Worm (Caenorhabditis elegans) whole organism, young adult: ENCODE measurements around the gene nhr-96.

ENCODE experiments used
- B0035.1 ChIP-seq: sonication (generic microtip); optimal IDR thresholded peaks from 2 replicates; lab custom pipeline; 2016; ENCODE audit warnings: missing genetic modification characterization, mild to moderate bottlenecking, missing compliant biosample characterization, missing genotype, missing genetic modification reagents
- B0261.1 ChIP-seq: sonication (generic microtip); optimal IDR thresholded peaks from 2 replicates; lab custom pipeline; 2016; ENCODE audit warnings: mild to moderate bottlenecking, missing genetic modification characterization, moderate library complexity, missing compliant biosample characterization
- F10E7.11 ChIP-seq: sonication (generic microtip); optimal IDR thresholded peaks from 2 replicates; lab custom pipeline; 2017; ENCODE audit warnings: mild to moderate bottlenecking, missing genetic modification characterization, moderate library complexity, missing compliant biosample characterization
- F23B12.7 ChIP-seq: sonication (generic microtip); optimal IDR thresholded peaks from 2 replicates; lab custom pipeline; 2017; ENCODE audit warnings: missing genetic modification characterization, mild to moderate bottlenecking, missing compliant biosample characterization, antibody characterized with exemption, moderate library complexity; ENCODE audit not compliant: insufficient read depth
- F33H1.4 ChIP-seq: fragments of 200-800 bp; sonication (Bioruptor generic); IDR thresholded peaks from 2 replicates; pipeline ENCODE4 v1.3.6; 2022; ENCODE audit warnings: missing genetic modification reagents, missing genetic modification characterization, missing compliant biosample characterization
- F49E8.2 ChIP-seq: sonication (generic microtip); optimal IDR thresholded peaks from 3 replicates; lab custom pipeline; 2017; ENCODE audit warnings: missing genetic modification characterization, mild to moderate bottlenecking, missing compliant biosample characterization, antibody characterized with exemption, moderate library complexity; ENCODE audit not compliant: insufficient read depth
- K12H6.12 ChIP-seq: fragments of 200-800 bp; sonication (Bioruptor generic); optimal IDR thresholded peaks from 2 replicates; lab custom pipeline; 2018; ENCODE audit warnings: mild to moderate bottlenecking, missing genetic modification characterization, missing compliant biosample characterization
- Y53G8AR.9 ChIP-seq: fragments of 200-800 bp; sonication (Bioruptor generic); conservative IDR thresholded peaks from 2 replicates; pipeline ENCODE4 v1.3.6; 2022; ENCODE audit warnings: missing genetic modification reagents, missing genetic modification characterization, missing compliant biosample characterization
- Y67H2A.10 ChIP-seq: fragments of 200-800 bp; sonication (Bioruptor generic); conservative IDR thresholded peaks from 2 replicates; pipeline ENCODE4 v1.3.6; 2022; ENCODE audit warnings: missing genetic modification reagents, missing genetic modification characterization, missing compliant biosample characterization
- ama-1 ChIP-seq, 3 experiments: fragments of 150-350 bp in 1 of 3; sonication (generic microtip) in 2 of 3; optimal IDR thresholded peaks; 2 replicates each; lab custom pipeline; 2014 to 2018; ENCODE audit warnings: missing biosample characterization in 2 of 3, missing genetic modification characterization in 2 of 3, missing genetic modification reagents in 2 of 3
- aptf-2 ChIP-seq: fragments of 200-800 bp; sonication (Bioruptor generic); conservative IDR thresholded peaks from 2 replicates; pipeline ENCODE4 v1.3.6; 2022; ENCODE audit warnings: missing genetic modification reagents, missing genetic modification characterization, missing compliant biosample characterization
- attf-5 ChIP-seq: fragments of 200-800 bp; sonication (Bioruptor generic); optimal IDR thresholded peaks from 2 replicates; lab custom pipeline; 2018; ENCODE audit warnings: mild to moderate bottlenecking, missing genetic modification characterization, missing compliant biosample characterization
- attf-6 ChIP-seq: fragments of 200-800 bp; sonication (Bioruptor generic); IDR thresholded peaks from 2 replicates; pipeline ENCODE4 v1.3.6; 2022; ENCODE audit warnings: missing genetic modification reagents, missing genetic modification characterization, missing compliant biosample characterization
- cebp-1 ChIP-seq, 2 experiments: fragments of 200-800 bp in 1 of 2; sonication (Bioruptor generic) in 1 of 2; sonication (generic microtip) in 1 of 2; IDR thresholded peaks in 1 of 2; optimal IDR thresholded peaks in 1 of 2; 2 replicates each; pipeline versions ENCODE4 v1.3.6 to Lab custom; 2017 to 2022; ENCODE audit warnings: missing compliant biosample characterization in 2 of 2, missing genetic modification characterization in 2 of 2, mild to moderate bottlenecking in 1 of 2, missing genetic modification reagents in 1 of 2, moderate library complexity in 1 of 2
- ceh-27 ChIP-seq: fragments of 200-800 bp; sonication (Bioruptor generic); optimal IDR thresholded peaks from 2 replicates; lab custom pipeline; 2018; ENCODE audit warnings: mild to moderate bottlenecking, missing genetic modification characterization, moderate library complexity, missing compliant biosample characterization
- ceh-40 ChIP-seq: fragments of 200-800 bp; sonication (Bioruptor generic); IDR thresholded peaks from 2 replicates; pipeline ENCODE4 v1.3.6; 2022; ENCODE audit warnings: missing genetic modification characterization, missing compliant biosample characterization
- ceh-58 ChIP-seq: fragments of 200-800 bp; sonication (Bioruptor generic); IDR thresholded peaks from 2 replicates; pipeline ENCODE4 v1.3.6; 2022; ENCODE audit warnings: missing genetic modification characterization, missing compliant biosample characterization
- ceh-79 ChIP-seq: sonication (generic microtip); optimal IDR thresholded peaks from 2 replicates; lab custom pipeline; 2017; ENCODE audit warnings: mild to moderate bottlenecking, missing genetic modification characterization, missing compliant biosample characterization
- ceh-91 ChIP-seq: fragments of 200-800 bp; sonication (Bioruptor generic); IDR thresholded peaks from 2 replicates; pipeline ENCODE4 v1.3.6; 2022; ENCODE audit warnings: missing genetic modification reagents, missing genetic modification characterization, missing compliant biosample characterization
- chd-7 ChIP-seq: sonication (generic microtip); optimal IDR thresholded peaks from 2 replicates; lab custom pipeline; 2016; ENCODE audit warnings: mild to moderate bottlenecking, missing genetic modification characterization, moderate library complexity, missing compliant biosample characterization
- ets-4 ChIP-seq: fragments of 200-800 bp; sonication (Bioruptor generic); optimal IDR thresholded peaks from 2 replicates; lab custom pipeline; 2018; ENCODE audit warnings: mild to moderate bottlenecking, missing genetic modification characterization, missing compliant biosample characterization
- gei-17 ChIP-seq: fragments of 200-800 bp; sonication (Bioruptor generic); optimal IDR thresholded peaks from 2 replicates; lab custom pipeline; 2018; ENCODE audit warnings: mild to moderate bottlenecking, missing genetic modification characterization, missing compliant biosample characterization
- hlh-12 ChIP-seq: sonication (generic microtip); optimal IDR thresholded peaks from 2 replicates; lab custom pipeline; 2016; ENCODE audit warnings: missing genetic modification characterization, missing compliant biosample characterization
- hmg-1.2 ChIP-seq: fragments of 200-800 bp; sonication (Bioruptor generic); IDR thresholded peaks from 2 replicates; pipeline ENCODE4 v1.3.6; 2022; ENCODE audit warnings: missing genetic modification reagents, missing genetic modification characterization, missing compliant biosample characterization
- hmg-20 ChIP-seq: fragments of 200-800 bp; sonication (Bioruptor generic); IDR thresholded peaks from 2 replicates; pipeline ENCODE4 v1.3.6; 2022; ENCODE audit warnings: missing genetic modification reagents, missing genetic modification characterization, missing compliant biosample characterization
- lin-35 ChIP-seq, 3 experiments: fragments of 150-350 bp in 2 of 3; sonication (generic microtip) in 1 of 3; optimal IDR thresholded peaks; 2 replicates each; lab custom pipeline; 2014 to 2018; ENCODE audit warnings: missing biosample characterization in 3 of 3, missing genetic modification characterization in 3 of 3, missing genetic modification reagents in 3 of 3
- lin-40 ChIP-seq: sonication (generic microtip); optimal IDR thresholded peaks from 2 replicates; lab custom pipeline; 2016; ENCODE audit warnings: missing genetic modification characterization, mild to moderate bottlenecking, missing compliant biosample characterization, missing genotype, missing genetic modification reagents
- madf-10 ChIP-seq: sonication (generic microtip); optimal IDR thresholded peaks from 2 replicates; lab custom pipeline; 2016; ENCODE audit warnings: mild to moderate bottlenecking, missing genetic modification characterization, missing compliant biosample characterization
- madf-6 ChIP-seq: fragments of 200-800 bp; sonication (Bioruptor generic); IDR thresholded peaks from 2 replicates; pipeline ENCODE4 v1.3.6; 2022; ENCODE audit warnings: missing genetic modification reagents, missing genetic modification characterization, missing compliant biosample characterization
- nfya-1 ChIP-seq: sonication (generic microtip); optimal IDR thresholded peaks from 2 replicates; lab custom pipeline; 2017; ENCODE audit warnings: antibody characterized with exemption, missing compliant biosample characterization, missing genetic modification characterization, borderline replicate concordance; ENCODE audit not compliant: insufficient read depth
- nfya-2 ChIP-seq: fragments of 200-800 bp; sonication (Bioruptor generic); IDR thresholded peaks from 2 replicates; pipeline ENCODE4 v1.3.6; 2022; ENCODE audit warnings: missing genetic modification reagents, missing genetic modification characterization, missing compliant biosample characterization
- nfyb-1 ChIP-seq: fragments of 200-800 bp; sonication (Bioruptor generic); IDR thresholded peaks from 2 replicates; pipeline ENCODE4 v1.3.6; 2022; ENCODE audit warnings: missing genetic modification reagents, missing genetic modification characterization, missing compliant biosample characterization
- nhr-179 ChIP-seq: sonication (generic microtip); optimal IDR thresholded peaks from 2 replicates; lab custom pipeline; 2016; ENCODE audit warnings: mild to moderate bottlenecking, missing genetic modification characterization, missing compliant biosample characterization
- nhr-80 ChIP-seq: sonication (generic microtip); optimal IDR thresholded peaks from 2 replicates; lab custom pipeline; 2016; ENCODE audit warnings: missing genetic modification characterization, missing compliant biosample characterization
- rec-8 ChIP-seq, 2 experiments: sonication (generic microtip); optimal IDR thresholded peaks; 2 replicates each; lab custom pipeline; 2016; ENCODE audit warnings: mild to moderate bottlenecking in 2 of 2, missing genetic modification characterization in 2 of 2, missing genetic modification reagents in 2 of 2, missing genotype in 2 of 2, missing biosample characterization in 1 of 2, missing compliant biosample characterization in 1 of 2, moderate library complexity in 1 of 2
- repo-1 ChIP-seq: sonication (generic microtip); optimal IDR thresholded peaks from 2 replicates; lab custom pipeline; 2017; ENCODE audit warnings: mild to moderate bottlenecking, missing genetic modification characterization, missing compliant biosample characterization
- sdz-38 ChIP-seq: sonication (generic microtip); optimal IDR thresholded peaks from 2 replicates; lab custom pipeline; 2016; ENCODE audit warnings: missing genotype, missing genetic modification characterization, missing compliant biosample characterization
- sea-2 ChIP-seq: fragments of 200-800 bp; sonication (Bioruptor generic); IDR thresholded peaks from 2 replicates; pipeline ENCODE4 v1.3.6; 2022; ENCODE audit warnings: missing genetic modification characterization, missing compliant biosample characterization
- somi-1 ChIP-seq: fragments of 200-800 bp; sonication (Bioruptor generic); optimal IDR thresholded peaks from 2 replicates; lab custom pipeline; 2018; ENCODE audit warnings: mild to moderate bottlenecking, missing genetic modification characterization, missing compliant biosample characterization
- zfh-2 ChIP-seq: fragments of 200-800 bp; sonication (Bioruptor generic); conservative IDR thresholded peaks from 2 replicates; pipeline ENCODE4 v1.3.6; 2022; ENCODE audit warnings: missing genetic modification reagents, missing genetic modification characterization, missing compliant biosample characterization
- ztf-18 ChIP-seq: sonication (generic microtip); optimal IDR thresholded peaks from 2 replicates; lab custom pipeline; 2016; ENCODE audit warnings: missing genotype, mild to moderate bottlenecking, missing genetic modification characterization, missing compliant biosample characterization
- ztf-26 ChIP-seq: sonication (generic microtip); optimal IDR thresholded peaks from 2 replicates; lab custom pipeline; 2017; ENCODE audit warnings: missing genetic modification characterization, missing compliant biosample characterization
- ztf-28 ChIP-seq: fragments of 200-800 bp; sonication (Bioruptor generic); IDR thresholded peaks from 2 replicates; pipeline ENCODE4 v1.3.6; 2022; ENCODE audit warnings: missing genetic modification reagents, missing genetic modification characterization, missing compliant biosample characterization

The nhr-96 gene

DNA sequence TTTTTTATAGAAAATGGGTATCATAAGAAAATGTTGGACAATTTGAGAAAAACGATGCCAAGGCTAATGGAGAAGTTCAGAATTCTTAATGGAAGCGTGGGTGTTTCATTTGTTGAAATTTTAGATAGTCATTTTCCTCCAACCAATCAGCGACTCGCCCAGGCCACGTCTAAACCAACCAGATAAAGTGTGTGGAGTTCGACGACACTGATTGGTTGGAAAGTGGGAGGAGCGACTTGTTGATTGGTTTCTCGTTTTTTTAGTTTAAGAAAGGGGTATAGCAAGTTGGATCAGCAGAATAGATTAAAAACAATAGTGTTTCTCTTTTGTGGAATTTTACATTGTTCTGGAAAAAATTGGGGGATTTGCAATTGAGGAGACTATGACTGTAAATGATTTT lies 25.8 kb upstream of the nhr-96 start:
- no peak for TF ChIP-seq ceh-40 (GFP tag; lab: Robert Waterston, UW)
- TF ChIP-seq ceh-58 (GFP tag; lab: Robert Waterston, UW), result no peak
- TF ChIP-seq nfya-2 (GFP tag; lab: Robert Waterston, UW), result no peak
- no peak for TF ChIP-seq Y53G8AR.9 (GFP tag; lab: Robert Waterston, UW)
- 0 out of 2 replicates have a peak, but pooled peaks have one; percentile 34 for TF ChIP-seq nfyb-1
- TF ChIP-seq madf-6 (GFP tag; lab: Robert Waterston, UW), result no peak
- TF ChIP-seq hlh-12, result no peak
- no peak for TF ChIP-seq lin-40 (tag; lab: Kevin White, UChicago)

DNA sequence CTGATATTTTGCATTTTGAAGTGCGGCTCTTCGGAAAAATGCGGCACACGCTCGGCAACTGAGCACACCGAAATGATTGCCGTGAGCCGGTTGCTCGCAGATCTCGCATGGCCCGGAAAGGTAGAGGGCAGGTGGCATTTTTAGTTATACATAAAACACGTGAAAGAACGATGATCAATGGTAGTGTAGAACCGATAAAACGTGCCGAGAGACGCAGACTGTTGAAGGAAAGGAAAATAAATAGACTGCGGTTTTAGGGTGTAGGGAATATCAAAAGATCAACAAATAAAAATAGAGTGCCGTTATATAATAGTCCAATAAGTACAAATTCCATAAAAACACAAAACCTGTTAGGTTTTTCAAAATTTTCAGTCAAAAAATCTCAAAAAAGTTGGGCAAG lies 21.3 kb upstream of the nhr-96 start, which contains the start of gene nhr-133:
Gene nhr-133 (minus strand): TSS at position 183 of the 400 bp plus-strand sequence.
- TF ChIP-seq F33H1.4 (GFP tag; lab: Robert Waterston, UW) (no peak), F23B12.7 (tag; lab: Kevin White, UChicago) (no peak), rec-8 (tag; optimal IDR thresholded peaks at IDR 0.05; lab: Kevin White, UChicago) (no peak), hmg-1.2 (GFP tag; lab: Robert Waterston, UW) (peak; percentile 43; the same call in 1 of the 2 replicates), madf-10 (tag; lab: Kevin White, UChicago) (no peak), madf-6 (GFP tag; lab: Robert Waterston, UW) (no peak), nfyb-1 (no peak), somi-1 (GFP tag; lab: Kevin White, UChicago) (no peak), attf-6 (GFP tag; lab: Robert Waterston, UW) (no peak), nfya-1 (no peak), sdz-38 (tag; lab: Kevin White, UChicago) (no peak), gei-17 (GFP tag; lab: Kevin White, UChicago) (no peak), ama-1 (optimal IDR thresholded peaks at IDR 0.05; lab: Kevin White, UChicago) (no peak), ama-1 (GFP tag; optimal IDR thresholded peaks at IDR 0.05; lab: Kevin White, UChicago) (no peak), chd-7 (tag; lab: Kevin White, UChicago) (no peak), sea-2 (GFP tag; lab: Robert Waterston, UW) (no peak), cebp-1 (GFP tag; IDR thresholded peaks at IDR 0.05; lab: Robert Waterston, UW) (no peak), cebp-1 (tag; optimal IDR thresholded peaks at IDR 0.05; lab: Kevin White, UChicago) (no peak), Y67H2A.10 (GFP tag; lab: Robert Waterston, UW) (no peak), zfh-2 (peak; percentile 47; the same call in 1 of the 2 replicates), nhr-80 (tag; lab: Kevin White, UChicago) (peak; percentile 16), F10E7.11 (no peak), F49E8.2 (no peak), B0035.1 (tag; lab: Kevin White, UChicago) (no peak), aptf-2 (no peak), ceh-79 (tag; lab: Kevin White, UChicago) (no peak)

DNA sequence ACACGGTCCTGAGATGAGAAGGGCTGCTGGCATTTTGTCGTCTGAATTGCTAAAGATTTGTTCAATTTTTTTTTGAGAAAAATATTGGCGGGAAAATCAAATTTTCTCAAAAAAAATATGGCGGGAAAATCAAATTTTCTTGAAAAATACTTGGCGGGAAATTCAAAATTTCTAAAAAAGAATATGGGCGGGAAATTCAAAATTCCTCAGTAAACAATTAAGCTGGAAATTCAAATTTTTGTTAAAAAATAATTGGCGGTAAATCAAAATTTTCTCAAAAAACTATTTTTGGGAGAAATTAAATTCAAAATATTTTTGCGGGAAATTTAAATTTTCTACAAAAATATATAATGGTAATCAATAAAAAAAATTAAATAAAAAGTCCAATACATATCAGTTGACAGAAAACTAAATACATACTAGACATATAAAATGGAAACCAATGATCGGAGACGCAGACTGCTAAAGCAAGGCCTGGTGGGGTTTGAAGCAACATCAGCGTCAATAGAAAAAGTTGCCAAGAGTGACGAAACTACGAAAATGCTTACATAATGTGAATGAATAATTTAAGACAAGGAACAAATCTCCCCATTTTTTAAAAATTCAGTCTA lies 18.7 kb upstream of the nhr-96 start, which contains the start of gene nhr-184:
Gene nhr-184 (minus strand): TSS at position 51 of the 611 bp plus-strand sequence.
- TF ChIP-seq hmg-20 (GFP tag; lab: Robert Waterston, UW) (no peak), ceh-27 (GFP tag; lab: Kevin White, UChicago) (no peak), ztf-26 (tag; lab: Kevin White, UChicago) (no peak), ztf-28 (no peak), K12H6.12 (tag; lab: Kevin White, UChicago) (no peak), ets-4 (GFP tag; lab: Kevin White, UChicago) (no peak), B0261.1 (no peak), nhr-80 (tag; lab: Kevin White, UChicago) (peak; percentile 7), ztf-18 (tag; lab: Kevin White, UChicago) (no peak), repo-1 (tag; lab: Kevin White, UChicago) (no peak), cebp-1 (GFP tag; IDR thresholded peaks at IDR 0.05; lab: Robert Waterston, UW) (no peak), cebp-1 (tag; optimal IDR thresholded peaks at IDR 0.05; lab: Kevin White, UChicago) (peak; percentile 52), attf-5 (GFP tag; lab: Kevin White, UChicago) (peak; percentile 8), nhr-179 (tag; lab: Kevin White, UChicago) (no peak), hmg-1.2 (GFP tag; lab: Robert Waterston, UW) (peak; percentile 36; the same call in 1 of the 2 replicates), lin-35 (GFP tag; optimal IDR thresholded peaks at IDR 0.05; lab: Kevin White, UChicago) (no peak), ceh-91 (GFP tag; lab: Robert Waterston, UW) (no peak)
